Fruit fly (Drosophila melanogaster) whole organism, embryonic: ENCODE results near the gene CG33664.

Source experiments
- Abd-B ChIP-seq: fragments of 200-800 bp; sonication (Bioruptor generic); optimal IDR thresholded peaks from 2 replicates; lab custom pipeline; 2018; ENCODE audit warnings: missing biosample characterization, mild to moderate bottlenecking, missing genetic modification characterization, moderate library complexity
- Asciz ChIP-seq: fragments of 200-800 bp; sonication (Bioruptor generic); optimal IDR thresholded peaks from 2 replicates; lab custom pipeline; 2017; ENCODE audit warnings: missing biosample characterization, mild to moderate bottlenecking, missing genetic modification characterization, missing genetic modification reagents
- CG10321 ChIP-seq: fragments of 200-800 bp; sonication (Bioruptor generic); IDR thresholded peaks from 2 replicates; pipeline ENCODE4 v1.3.6; 2022; ENCODE audit warnings: missing biosample characterization, missing genetic modification characterization
- CG10959 ChIP-seq: fragments of 200-800 bp; sonication (Bioruptor generic); IDR thresholded peaks from 2 replicates; pipeline ENCODE4 v1.3.6; 2022; ENCODE audit warnings: missing biosample characterization, missing genetic modification characterization
- CG15479 ChIP-seq: fragments of 200-800 bp; sonication (Bioruptor generic); optimal IDR thresholded peaks from 3 replicates; lab custom pipeline; 2019; ENCODE audit warnings: missing biosample characterization, mild to moderate bottlenecking, missing genetic modification characterization, moderate library complexity
- CG17186 ChIP-seq: fragments of 200-800 bp; sonication (Bioruptor generic); optimal IDR thresholded peaks from 3 replicates; lab custom pipeline; 2017; ENCODE audit warnings: missing biosample characterization, missing genetic modification reagents, missing genetic modification characterization
- CG2678 ChIP-seq: fragments of 200-800 bp; sonication (Bioruptor generic); optimal IDR thresholded peaks from 3 replicates; lab custom pipeline; 2019; ENCODE audit warnings: missing biosample characterization, mild to moderate bottlenecking, missing genetic modification characterization, moderate library complexity
- CG2875 ChIP-seq: fragments of 200-800 bp; sonication (Bioruptor generic); optimal IDR thresholded peaks from 2 replicates; lab custom pipeline; 2017; ENCODE audit warnings: missing biosample characterization, mild to moderate bottlenecking, missing genetic modification characterization, missing genetic modification reagents
- CG30020 ChIP-seq: fragments of 200-800 bp; optimal IDR thresholded peaks from 2 replicates; lab custom pipeline; 2019; ENCODE audit warnings: missing biosample characterization, mild to moderate bottlenecking, missing genetic modification characterization, moderate library complexity
- CG4707 ChIP-seq: fragments of 200-800 bp; sonication (Bioruptor generic); optimal IDR thresholded peaks from 2 replicates; lab custom pipeline; 2018; ENCODE audit warnings: missing biosample characterization, mild to moderate bottlenecking, missing genetic modification characterization, moderate library complexity
- CG6654 ChIP-seq: fragments of 200-800 bp; sonication (Bioruptor generic); optimal IDR thresholded peaks from 2 replicates; lab custom pipeline; 2017; ENCODE audit warnings: missing biosample characterization, mild to moderate bottlenecking, missing genetic modification characterization
- CG7357 ChIP-seq: fragments of 200-800 bp; sonication (Bioruptor generic); IDR thresholded peaks from 3 replicates; pipeline ENCODE4 v1.3.6; 2022; ENCODE audit warnings: missing biosample characterization, missing genetic modification characterization
- CG7839 ChIP-seq: fragments of 200-800 bp; sonication (Bioruptor generic); optimal IDR thresholded peaks from 3 replicates; lab custom pipeline; 2018; ENCODE audit warnings: missing biosample characterization, mild to moderate bottlenecking, missing genetic modification characterization, moderate library complexity
- CG9727 ChIP-seq: fragments of 200-800 bp; sonication (Bioruptor generic); optimal IDR thresholded peaks from 3 replicates; lab custom pipeline; 2017; ENCODE audit warnings: missing biosample characterization, mild to moderate bottlenecking, missing genetic modification characterization
- Dbx ChIP-seq: fragments of 200-800 bp; sonication (Bioruptor generic); IDR thresholded peaks from 3 replicates; pipeline ENCODE4 v1.3.6; 2022; ENCODE audit warnings: missing biosample characterization, missing genetic modification characterization
- Eip74EF ChIP-seq, 2 experiments: fragments of 200-800 bp in 1 of 2; fragments of >200 bp in 1 of 2; sonication (Bioruptor generic) in 1 of 2; optimal IDR thresholded peaks; 2 replicates each; lab custom pipeline; 2017 to 2019; ENCODE audit warnings: missing biosample characterization in 2 of 2, missing genetic modification characterization in 2 of 2, mild to moderate bottlenecking in 1 of 2, moderate library complexity in 1 of 2
- Hr39 ChIP-seq: fragments of >200 bp; optimal IDR thresholded peaks from 2 replicates; lab custom pipeline; 2017
- Hr78 ChIP-seq, 2 experiments: fragments of 200-800 bp in 1 of 2; fragments of >200 bp in 1 of 2; sonication (Bioruptor generic) in 1 of 2; optimal IDR thresholded peaks; 2 replicates each; lab custom pipeline; 2017 to 2019; ENCODE audit warnings: missing biosample characterization in 2 of 2, missing genetic modification characterization in 2 of 2, mild to moderate bottlenecking in 1 of 2, moderate library complexity in 1 of 2
- Jarid2 ChIP-seq: fragments of 200-800 bp; sonication (Bioruptor generic); optimal IDR thresholded peaks from 3 replicates; lab custom pipeline; 2017; ENCODE audit warnings: mild to moderate bottlenecking, missing biosample characterization, missing genetic modification reagents, missing genetic modification characterization
- Lim3 ChIP-seq: fragments of 200-800 bp; sonication (Bioruptor generic); IDR thresholded peaks from 2 replicates; pipeline ENCODE4 v1.3.6; 2022; ENCODE audit warnings: missing biosample characterization, missing genetic modification characterization
- Rfx ChIP-seq: fragments of 200-800 bp; sonication (Bioruptor generic); IDR thresholded peaks from 2 replicates; pipeline ENCODE4 v1.3.6; 2022; ENCODE audit warnings: missing biosample characterization, missing genetic modification characterization
- Rx ChIP-seq: fragments of 200-800 bp; sonication (Bioruptor generic); IDR thresholded peaks from 2 replicates; pipeline ENCODE4 v1.3.6; 2022; ENCODE audit warnings: missing biosample characterization, missing genetic modification characterization
- Ssrp ChIP-seq: fragments of 200-800 bp; sonication (Bioruptor generic); optimal IDR thresholded peaks from 2 replicates; lab custom pipeline; 2018; ENCODE audit warnings: missing biosample characterization, mild to moderate bottlenecking, missing genetic modification characterization, moderate library complexity
- Trl ChIP-seq, 3 experiments: fragments of >200 bp in 2 of 3; fragments of 200-800 bp in 1 of 3; sonication (Bioruptor generic) in 1 of 3; optimal IDR thresholded peaks; 2 replicates in 1 of 3; 3 replicates in 2 of 3; lab custom pipeline; 2016 to 2017; ENCODE audit warnings: missing biosample characterization in 1 of 3, missing genetic modification characterization in 1 of 3
- ara ChIP-seq: fragments of 200-800 bp; sonication (Bioruptor generic); IDR thresholded peaks from 2 replicates; pipeline ENCODE4 v1.3.6; 2022; ENCODE audit warnings: missing biosample characterization, missing genetic modification characterization
- ash1 ChIP-seq: fragments of 200-800 bp; sonication (Bioruptor generic); optimal IDR thresholded peaks from 2 replicates; lab custom pipeline; 2018; ENCODE audit warnings: missing biosample characterization, mild to moderate bottlenecking, missing genetic modification characterization
- bab2 ChIP-seq: fragments of 200-800 bp; sonication (Bioruptor generic); optimal IDR thresholded peaks from 2 replicates; lab custom pipeline; 2016; ENCODE audit warnings: missing biosample characterization, missing genetic modification characterization
- bigmax ChIP-seq: fragments of 200-800 bp; sonication (Bioruptor generic); optimal IDR thresholded peaks from 2 replicates; lab custom pipeline; 2018; ENCODE audit warnings: missing biosample characterization, mild to moderate bottlenecking, missing genetic modification characterization
- chif ChIP-seq, 2 experiments: fragments of 200-800 bp; sonication (Bioruptor generic); optimal IDR thresholded peaks; 3 replicates each; lab custom pipeline; 2016; ENCODE audit warnings: missing biosample characterization in 2 of 2, missing genetic modification characterization in 2 of 2
- chinmo ChIP-seq: fragments of 200-800 bp; sonication (Bioruptor generic); IDR thresholded peaks from 4 replicates; pipeline ENCODE4 v1.3.6; 2022; ENCODE audit warnings: missing biosample characterization, missing genetic modification characterization; ENCODE audit not compliant: partially characterized antibody
- ci ChIP-seq: fragments of 200-800 bp; sonication (Bioruptor generic); IDR thresholded peaks from 3 replicates; pipeline ENCODE4 v1.3.6; 2022; ENCODE audit warnings: missing biosample characterization, missing genetic modification characterization
- dm ChIP-seq: fragments of 200-800 bp; sonication (Bioruptor generic); optimal IDR thresholded peaks from 3 replicates; lab custom pipeline; 2016; ENCODE audit warnings: missing biosample characterization, missing genetic modification characterization
- dmrt11E ChIP-seq: fragments of 200-800 bp; sonication (Bioruptor generic); optimal IDR thresholded peaks from 3 replicates; lab custom pipeline; 2018; ENCODE audit warnings: missing biosample characterization, mild to moderate bottlenecking, missing genetic modification characterization, moderate library complexity
- esg ChIP-seq: fragments of 200-800 bp; sonication (Bioruptor generic); conservative IDR thresholded peaks from 2 replicates; pipeline ENCODE4 v1.3.6; 2022; ENCODE audit warnings: missing biosample characterization, missing genetic modification characterization
- gcm2 ChIP-seq: fragments of 200-800 bp; sonication (Bioruptor generic); optimal IDR thresholded peaks from 2 replicates; lab custom pipeline; 2016; ENCODE audit warnings: missing biosample characterization, missing genetic modification characterization
- gem ChIP-seq: fragments of 200-800 bp; sonication (Bioruptor generic); optimal IDR thresholded peaks from 2 replicates; lab custom pipeline; 2019; ENCODE audit warnings: missing biosample characterization, mild to moderate bottlenecking, missing genetic modification characterization, moderate library complexity
- grn ChIP-seq: fragments of 200-800 bp; sonication (Bioruptor generic); optimal IDR thresholded peaks from 3 replicates; lab custom pipeline; 2017; ENCODE audit warnings: missing biosample characterization, missing genetic modification characterization
- lilli ChIP-seq: fragments of 200-800 bp; sonication (Bioruptor generic); optimal IDR thresholded peaks from 3 replicates; lab custom pipeline; 2016; ENCODE audit warnings: missing biosample characterization, missing genetic modification characterization
- lmd ChIP-seq: fragments of 200-800 bp; sonication (Bioruptor generic); IDR thresholded peaks from 2 replicates; pipeline ENCODE4 v1.3.6; 2022; ENCODE audit warnings: missing biosample characterization, missing genetic modification characterization
- pita ChIP-seq: fragments of 200-800 bp; sonication (Bioruptor generic); optimal IDR thresholded peaks from 2 replicates; lab custom pipeline; 2017; ENCODE audit warnings: missing biosample characterization, mild to moderate bottlenecking, missing genetic modification characterization
- run ChIP-seq: fragments of 200-800 bp; sonication (Bioruptor generic); optimal IDR thresholded peaks from 3 replicates; lab custom pipeline; 2018; ENCODE audit warnings: missing biosample characterization, mild to moderate bottlenecking, missing genetic modification characterization
- sc ChIP-seq, 3 experiments: fragments of >200 bp in 2 of 3; fragments of 200-800 bp in 1 of 3; sonication (Bioruptor generic) in 1 of 3; optimal IDR thresholded peaks; 2 replicates in 2 of 3; 3 replicates in 1 of 3; lab custom pipeline; 2017; ENCODE audit warnings: mild to moderate bottlenecking in 1 of 3, missing biosample characterization in 1 of 3, missing genetic modification characterization in 1 of 3, missing genetic modification reagents in 1 of 3
- sima ChIP-seq: fragments of 200-800 bp; sonication (Bioruptor generic); optimal IDR thresholded peaks from 2 replicates; lab custom pipeline; 2016; ENCODE audit warnings: missing biosample characterization, missing genetic modification characterization
- ttk ChIP-seq: fragments of 200-800 bp; sonication (Bioruptor generic); IDR thresholded peaks from 2 replicates; pipeline ENCODE4 v2.1.2; 2022; ENCODE audit warnings: missing biosample characterization, missing genetic modification characterization
- wdn ChIP-seq: fragments of 200-800 bp; sonication (Bioruptor generic); IDR thresholded peaks from 2 replicates; pipeline ENCODE4 v1.3.6; 2022; ENCODE audit warnings: missing biosample characterization, missing genetic modification characterization
- yki ChIP-seq: fragments of >200 bp; optimal IDR thresholded peaks from 3 replicates; lab custom pipeline; 2018
- zfh1 ChIP-seq: fragments of 200-800 bp; sonication (Bioruptor generic); IDR thresholded peaks from 3 replicates; pipeline ENCODE4 v1.3.6; 2022; ENCODE audit warnings: missing biosample characterization, missing genetic modification characterization
- zfh2 ChIP-seq: fragments of 200-800 bp; sonication (Bioruptor generic); optimal IDR thresholded peaks from 2 replicates; lab custom pipeline; 2016; ENCODE audit warnings: missing biosample characterization, missing genetic modification characterization

Gene CG33664

DNA sequence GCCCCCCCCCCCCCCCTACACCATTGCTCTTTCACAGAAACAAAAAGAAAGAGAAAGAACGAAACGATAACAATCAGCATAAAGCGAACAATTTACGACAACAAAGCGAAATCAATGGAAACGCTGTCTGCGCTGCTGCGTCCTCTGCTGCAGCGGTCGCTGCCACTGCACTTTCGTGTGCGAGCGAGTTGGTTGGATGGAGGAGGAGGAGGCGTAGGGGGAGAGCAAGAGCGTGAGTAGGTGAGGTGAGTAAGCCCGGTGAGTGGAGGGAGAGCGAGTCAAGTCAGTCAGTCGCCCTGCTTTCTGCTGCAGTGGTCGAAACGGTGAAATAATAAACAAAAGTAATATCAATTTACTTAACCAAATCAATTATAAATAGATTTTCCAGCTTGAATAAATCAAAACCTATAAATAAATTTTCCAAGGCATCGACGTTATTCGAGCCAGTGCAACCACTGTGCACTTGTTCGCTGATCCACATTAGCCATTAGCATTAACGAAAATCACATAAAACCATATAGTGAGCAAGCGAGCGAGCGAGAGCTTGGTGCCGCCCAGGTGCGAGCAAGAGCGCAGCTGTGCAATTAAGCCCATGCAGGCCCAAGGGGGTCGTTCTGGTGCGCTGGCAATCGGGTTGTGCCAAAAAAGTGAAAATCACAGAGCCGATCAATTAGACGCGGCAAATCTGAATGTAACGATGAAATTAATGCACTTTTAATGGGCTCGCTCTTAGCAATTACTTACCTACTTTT, 40.1 kb upstream of the CG33664 start (continued):
- no peak for TF ChIP-seq sc (optimal IDR thresholded peaks at IDR 0.05; lab: Kevin White, UChicago)
- TF ChIP-seq sc (GFP tag; optimal IDR thresholded peaks at IDR 0.05; lab: Kevin White, UChicago), result peak; percentile 2
- TF ChIP-seq CG4707, result no peak
- TF ChIP-seq CG17186 (GFP tag; lab: Kevin White, UChicago), result no peak
- TF ChIP-seq ash1, result no peak
- TF ChIP-seq zfh2 (GFP tag; lab: Kevin White, UChicago), result no peak
- TF ChIP-seq grn (GFP tag; lab: Kevin White, UChicago), result peak; percentile 83
- 0 out of 2 replicates have a peak, but pooled peaks have one; percentile 19 for TF ChIP-seq CG10321 (GFP tag; lab: Robert Waterston, UW)
- no peak for TF ChIP-seq Asciz (GFP tag; lab: Kevin White, UChicago)
- no peak for TF ChIP-seq lilli
- TF ChIP-seq ci (GFP tag; lab: Robert Waterston, UW), result peak; percentile 91
- 0 out of 2 replicates have a peak, but pooled peaks have one; percentile 16 for TF ChIP-seq Lim3
- no peak for TF ChIP-seq chinmo (GFP tag; lab: Robert Waterston, UW)
- no peak for TF ChIP-seq dm (GFP tag; lab: Kevin White, UChicago)
- TF ChIP-seq CG7357 (GFP tag; lab: Robert Waterston, UW), result no peak
- TF ChIP-seq gem (tag; lab: Kevin White, UChicago), result peak; percentile 34
- peak; percentile 9 for TF ChIP-seq Ssrp
- no peak for TF ChIP-seq chif (GFP tag; optimal IDR thresholded peaks at IDR 0.05; lab: Kevin White, UChicago)
- TF ChIP-seq Abd-B (GFP tag; lab: Kevin White, UChicago), result no peak
- TF ChIP-seq Rfx (GFP tag; lab: Robert Waterston, UW), result no peak
- no peak for TF ChIP-seq CG7839 (tag; lab: Kevin White, UChicago)
- peak; percentile 5 for TF ChIP-seq Jarid2 (GFP tag; lab: Kevin White, UChicago)
- peak; percentile 11 for TF ChIP-seq CG2875 (GFP tag; lab: Kevin White, UChicago)
- TF ChIP-seq bigmax (GFP tag; lab: Kevin White, UChicago), result no peak
- no peak for TF ChIP-seq Dbx (GFP tag; lab: Robert Waterston, UW)
- no peak for TF ChIP-seq yki
- no peak for TF ChIP-seq sima (GFP tag; lab: Kevin White, UChicago)
- TF ChIP-seq CG10959 (GFP tag; lab: Robert Waterston, UW), result no peak
- peak; percentile 31; the same call in 1 of the 2 replicates for TF ChIP-seq esg (GFP tag; lab: Robert Waterston, UW)
- no peak for TF ChIP-seq gcm2 (GFP tag; lab: Kevin White, UChicago)
- no peak for TF ChIP-seq dmrt11E (tag; lab: Kevin White, UChicago)
- TF ChIP-seq CG6654 (GFP tag; lab: Kevin White, UChicago), result no peak
- no peak for TF ChIP-seq CG30020
- TF ChIP-seq CG9727 (GFP tag; lab: Kevin White, UChicago), result no peak
- TF ChIP-seq Rx (GFP tag; lab: Robert Waterston, UW), result peak; percentile 67
- peak in 1 of 2 experiments; percentile 27 for TF ChIP-seq Hr78 (GFP tag; optimal IDR thresholded peaks at IDR 0.05; lab: Kevin White, UChicago)
- TF ChIP-seq zfh1 (GFP tag; lab: Robert Waterston, UW), result peak; percentile 75; the same call in 2 of the 3 replicates
- peak in 1 of 2 experiments; percentile 13 for TF ChIP-seq Eip74EF (GFP tag; optimal IDR thresholded peaks at IDR 0.05; lab: Kevin White, UChicago)
- TF ChIP-seq run (tag; lab: Kevin White, UChicago), result no peak
- no peak for TF ChIP-seq pita
- TF ChIP-seq CG2678 (tag; lab: Kevin White, UChicago), result peak; percentile 8
- peak; percentile 46; the same call in 1 of the 2 replicates for TF ChIP-seq lmd (GFP tag; lab: Robert Waterston, UW)
- no peak for TF ChIP-seq Hr39 (lab: Kevin White, UChicago)
- peak in 1 of 2 experiments; percentile 48 for TF ChIP-seq Trl (optimal IDR thresholded peaks at IDR 0.05; lab: Kevin White, UChicago)
- no peak for TF ChIP-seq Trl (GFP tag; optimal IDR thresholded peaks at IDR 0.05; lab: Kevin White, UChicago)
- no peak for TF ChIP-seq CG15479 (GFP tag; lab: Kevin White, UChicago)
- TF ChIP-seq wdn (GFP tag; lab: Robert Waterston, UW), result no peak
- peak; percentile 65; the same call in 1 of the 2 replicates for TF ChIP-seq ttk (GFP tag; lab: Robert Waterston, UW)
- TF ChIP-seq ara, result peak; percentile 71; the same call in 1 of the 2 replicates
- peak; percentile 14 for TF ChIP-seq bab2 (GFP tag; lab: Kevin White, UChicago)
